Fruit fly (Drosophila melanogaster) whole organism, embryonic: ENCODE measurements around the gene CG31821.

Source experiments
- Adf1 ChIP-seq: fragments of 200-800 bp; sonication (Bioruptor generic); IDR thresholded peaks from 2 replicates; pipeline ENCODE4 v1.3.6; 2022; ENCODE audit warnings: missing biosample characterization, missing genetic modification characterization
- Atf6 ChIP-seq: fragments of 200-800 bp; sonication (Bioruptor generic); IDR thresholded peaks from 2 replicates; pipeline ENCODE4 v1.3.6; 2022; ENCODE audit warnings: missing biosample characterization, missing genetic modification characterization
- Awh ChIP-seq: fragments of 200-800 bp; sonication (Bioruptor generic); IDR thresholded peaks from 2 replicates; pipeline ENCODE4, ENCODE4 v1.3.6; 2022; ENCODE audit warnings: missing biosample characterization, missing genetic modification characterization
- B-H1 ChIP-seq: fragments of 200-800 bp; sonication (Bioruptor generic); IDR thresholded peaks from 3 replicates; pipeline ENCODE4 v1.3.6; 2022; ENCODE audit warnings: missing biosample characterization, missing genetic modification characterization
- CG10209 ChIP-seq: fragments of 200-800 bp; sonication (Bioruptor generic); optimal IDR thresholded peaks from 3 replicates; lab custom pipeline; 2017; ENCODE audit warnings: missing biosample characterization, mild to moderate bottlenecking, missing genetic modification characterization, missing genetic modification reagents
- CG10543 ChIP-seq: fragments of 200-800 bp; sonication (Bioruptor generic); optimal IDR thresholded peaks from 3 replicates; lab custom pipeline; 2017; ENCODE audit warnings: missing biosample characterization, mild to moderate bottlenecking, missing genetic modification characterization, moderate library complexity
- CG12769 ChIP-seq: fragments of 200-800 bp; sonication (Bioruptor generic); optimal IDR thresholded peaks from 2 replicates; lab custom pipeline; 2019; ENCODE audit warnings: missing biosample characterization, mild to moderate bottlenecking, missing genetic modification characterization, moderate library complexity
- CG1602 ChIP-seq: fragments of 200-800 bp; sonication (Bioruptor generic); optimal IDR thresholded peaks from 3 replicates; lab custom pipeline; 2016; ENCODE audit warnings: missing biosample characterization, missing genetic modification characterization
- CG16813 ChIP-seq: fragments of 200-800 bp; sonication (Bioruptor generic); IDR thresholded peaks from 3 replicates; pipeline ENCODE4 v1.3.6; 2022; ENCODE audit warnings: missing biosample characterization, missing genetic modification characterization; ENCODE audit not compliant: partially characterized antibody
- CG17186 ChIP-seq: fragments of 200-800 bp; sonication (Bioruptor generic); optimal IDR thresholded peaks from 3 replicates; lab custom pipeline; 2017; ENCODE audit warnings: missing biosample characterization, missing genetic modification reagents, missing genetic modification characterization
- CG17829 ChIP-seq: fragments of 200-800 bp; optimal IDR thresholded peaks from 2 replicates; lab custom pipeline; 2019; ENCODE audit warnings: missing biosample characterization, mild to moderate bottlenecking, missing genetic modification characterization, moderate library complexity
- CG1832 ChIP-seq: fragments of 200-800 bp; sonication (Bioruptor generic); optimal IDR thresholded peaks from 2 replicates; lab custom pipeline; 2017; ENCODE audit warnings: missing biosample characterization, mild to moderate bottlenecking, missing genetic modification characterization, inconsistent platforms
- CG2202 ChIP-seq: fragments of 200-800 bp; sonication (Bioruptor generic); optimal IDR thresholded peaks from 2 replicates; lab custom pipeline; 2018; ENCODE audit warnings: missing biosample characterization, mild to moderate bottlenecking, missing genetic modification characterization
- CG2712 ChIP-seq: fragments of 200-800 bp; optimal IDR thresholded peaks from 3 replicates; lab custom pipeline; 2019; ENCODE audit warnings: missing biosample characterization, mild to moderate bottlenecking, missing genetic modification characterization, moderate library complexity
- CG2875 ChIP-seq: fragments of 200-800 bp; sonication (Bioruptor generic); optimal IDR thresholded peaks from 2 replicates; lab custom pipeline; 2017; ENCODE audit warnings: missing biosample characterization, mild to moderate bottlenecking, missing genetic modification characterization, missing genetic modification reagents
- CG30431 ChIP-seq: fragments of 200-800 bp; sonication (Bioruptor generic); optimal IDR thresholded peaks from 2 replicates; lab custom pipeline; 2017; ENCODE audit warnings: missing biosample characterization, missing genetic modification characterization
- CG31224 ChIP-seq: fragments of 200-800 bp; sonication (Bioruptor generic); IDR thresholded peaks from 2 replicates; pipeline ENCODE4 v1.3.6; 2022; ENCODE audit warnings: missing biosample characterization, missing genetic modification characterization
- CG4707 ChIP-seq: fragments of 200-800 bp; sonication (Bioruptor generic); optimal IDR thresholded peaks from 2 replicates; lab custom pipeline; 2018; ENCODE audit warnings: missing biosample characterization, mild to moderate bottlenecking, missing genetic modification characterization, moderate library complexity
- CG6272 ChIP-seq: fragments of 200-800 bp; sonication (Bioruptor generic); IDR thresholded peaks from 2 replicates; pipeline ENCODE4 v1.3.6; 2022; ENCODE audit warnings: missing biosample characterization, missing genetic modification characterization
- CG7372 ChIP-seq: fragments of 200-800 bp; sonication (Bioruptor generic); IDR thresholded peaks from 2 replicates; pipeline ENCODE4 v1.3.6; 2022; ENCODE audit warnings: missing biosample characterization, missing genetic modification characterization
- CG7839 ChIP-seq: fragments of 200-800 bp; sonication (Bioruptor generic); optimal IDR thresholded peaks from 3 replicates; lab custom pipeline; 2018; ENCODE audit warnings: missing biosample characterization, mild to moderate bottlenecking, missing genetic modification characterization, moderate library complexity
- CG7987 ChIP-seq: fragments of 200-800 bp; sonication (Bioruptor generic); optimal IDR thresholded peaks from 2 replicates; lab custom pipeline; 2018; ENCODE audit warnings: missing biosample characterization, mild to moderate bottlenecking, missing genetic modification characterization, moderate library complexity
- CG8281 ChIP-seq: fragments of 200-800 bp; sonication (Bioruptor generic); optimal IDR thresholded peaks from 2 replicates; lab custom pipeline; 2018; ENCODE audit warnings: missing biosample characterization, mild to moderate bottlenecking, missing genetic modification characterization, moderate library complexity
- CTCF ChIP-seq: fragments of 200-800 bp; sonication (Bioruptor generic); optimal IDR thresholded peaks from 2 replicates; lab custom pipeline; 2017; ENCODE audit warnings: missing biosample characterization, mild to moderate bottlenecking, missing genetic modification characterization, moderate library complexity
- CrebB ChIP-seq: fragments of 200-800 bp; sonication (Bioruptor generic); optimal IDR thresholded peaks from 3 replicates; lab custom pipeline; 2018; ENCODE audit warnings: missing biosample characterization, mild to moderate bottlenecking, missing genetic modification characterization
- Doc3 ChIP-seq: fragments of 200-800 bp; sonication (Bioruptor generic); IDR thresholded peaks from 3 replicates; pipeline ENCODE4 v1.3.6; 2022; ENCODE audit warnings: missing biosample characterization, missing genetic modification characterization; ENCODE audit not compliant: partially characterized antibody
- H2.0 ChIP-seq: fragments of 200-800 bp; sonication (Bioruptor generic); IDR thresholded peaks from 2 replicates; pipeline ENCODE4 v1.3.6; 2022; ENCODE audit warnings: missing biosample characterization, missing genetic modification characterization
- HLH4C ChIP-seq: fragments of 200-800 bp; sonication (Bioruptor generic); IDR thresholded peaks from 3 replicates; pipeline ENCODE4 v1.3.6; 2022; ENCODE audit warnings: missing biosample characterization, missing genetic modification characterization; ENCODE audit not compliant: partially characterized antibody
- HLHmδ ChIP-seq: fragments of 200-800 bp; sonication (Bioruptor generic); optimal IDR thresholded peaks from 2 replicates; lab custom pipeline; 2018; ENCODE audit warnings: missing biosample characterization, mild to moderate bottlenecking, missing genetic modification characterization, moderate library complexity
- Meics ChIP-seq: fragments of 200-800 bp; sonication (Bioruptor generic); optimal IDR thresholded peaks from 2 replicates; lab custom pipeline; 2017; ENCODE audit warnings: missing biosample characterization, mild to moderate bottlenecking, missing genetic modification characterization
- Opbp ChIP-seq: fragments of 200-800 bp; sonication (Bioruptor generic); IDR thresholded peaks from 3 replicates; pipeline ENCODE4 v1.3.6; 2022; ENCODE audit warnings: missing biosample characterization, missing genetic modification characterization; ENCODE audit not compliant: partially characterized antibody
- Scr ChIP-seq: fragments of 200-800 bp; sonication (Bioruptor generic); IDR thresholded peaks from 2 replicates; pipeline ENCODE4 v1.3.6; 2022; ENCODE audit warnings: missing biosample characterization, missing genetic modification characterization; ENCODE audit not compliant: partially characterized antibody
- abd-A ChIP-seq: fragments of 200-800 bp; sonication (Bioruptor generic); optimal IDR thresholded peaks from 3 replicates; lab custom pipeline; 2019; ENCODE audit warnings: missing biosample characterization, mild to moderate bottlenecking, missing genetic modification characterization, moderate library complexity
- al ChIP-seq: fragments of 200-800 bp; sonication (Bioruptor generic); IDR thresholded peaks from 2 replicates; pipeline ENCODE4 v1.3.6; 2022; ENCODE audit warnings: missing biosample characterization, missing genetic modification characterization
- corto ChIP-seq: fragments of 200-800 bp; sonication (Bioruptor generic); optimal IDR thresholded peaks from 2 replicates; lab custom pipeline; 2016; ENCODE audit warnings: missing biosample characterization, mild to moderate bottlenecking, missing genetic modification characterization, moderate library complexity
- crc ChIP-seq: fragments of 200-800 bp; sonication (Bioruptor generic); optimal IDR thresholded peaks from 2 replicates; lab custom pipeline; 2016; ENCODE audit warnings: missing biosample characterization, missing genetic modification characterization
- crol ChIP-seq: fragments of 200-800 bp; sonication (Bioruptor generic); IDR thresholded peaks from 2 replicates; pipeline ENCODE4 v1.3.6; 2022; ENCODE audit warnings: missing biosample characterization, missing genetic modification characterization
- ftz-f1 ChIP-seq: fragments of 200-800 bp; sonication (Bioruptor generic); optimal IDR thresholded peaks from 2 replicates; lab custom pipeline; 2016; ENCODE audit warnings: missing biosample characterization, missing genetic modification characterization
- gro ChIP-seq: fragments of 200-800 bp; sonication (Bioruptor generic); optimal IDR thresholded peaks from 2 replicates; lab custom pipeline; 2016; ENCODE audit warnings: missing biosample characterization, missing genetic modification characterization
- knrl ChIP-seq: fragments of 200-800 bp; sonication (Bioruptor generic); IDR thresholded peaks from 3 replicates; pipeline ENCODE4 v1.3.6; 2022; ENCODE audit warnings: missing biosample characterization, missing genetic modification characterization; ENCODE audit not compliant: partially characterized antibody
- mld ChIP-seq: fragments of 200-800 bp; sonication (Bioruptor generic); IDR thresholded peaks from 3 replicates; pipeline ENCODE4 v1.3.6; 2022; ENCODE audit warnings: missing biosample characterization, missing genetic modification characterization; ENCODE audit not compliant: partially characterized antibody
- nerfin-2 ChIP-seq: fragments of 200-800 bp; sonication (Bioruptor generic); IDR thresholded peaks from 2 replicates; pipeline ENCODE4 v1.3.6; 2022; ENCODE audit warnings: missing biosample characterization, missing genetic modification characterization; ENCODE audit not compliant: partially characterized antibody
- nom ChIP-seq: fragments of 200-800 bp; sonication (Bioruptor generic); optimal IDR thresholded peaks from 2 replicates; lab custom pipeline; 2017; ENCODE audit warnings: missing biosample characterization, missing genetic modification characterization, mild to moderate bottlenecking, moderate library complexity, missing genetic modification reagents
- odd ChIP-seq: fragments of 200-800 bp; sonication (Bioruptor generic); optimal IDR thresholded peaks from 2 replicates; lab custom pipeline; 2017; ENCODE audit warnings: missing biosample characterization, mild to moderate bottlenecking, missing genetic modification characterization
- p53 ChIP-seq: fragments of 200-800 bp; sonication (Bioruptor generic); optimal IDR thresholded peaks from 2 replicates; lab custom pipeline; 2016; ENCODE audit warnings: missing biosample characterization, missing genetic modification characterization
- row ChIP-seq: fragments of 200-800 bp; sonication (Bioruptor generic); IDR thresholded peaks from 3 replicates; pipeline ENCODE4 v1.3.6; 2022; ENCODE audit warnings: missing biosample characterization, missing genetic modification characterization
- salm ChIP-seq: fragments of 200-800 bp; sonication (Bioruptor generic); optimal IDR thresholded peaks from 2 replicates; lab custom pipeline; 2018; ENCODE audit warnings: missing biosample characterization, mild to moderate bottlenecking, missing genetic modification characterization
- sens-2 ChIP-seq: fragments of 200-800 bp; sonication (Bioruptor generic); IDR thresholded peaks from 2 replicates; pipeline ENCODE4 v1.3.6; 2022; ENCODE audit warnings: missing biosample characterization, missing genetic modification characterization
- sr ChIP-seq: fragments of 200-800 bp; sonication (Bioruptor generic); IDR thresholded peaks from 3 replicates; pipeline ENCODE4 v1.3.6; 2022; ENCODE audit warnings: missing biosample characterization, missing genetic modification characterization
- z ChIP-seq: fragments of 200-800 bp; sonication (Bioruptor generic); IDR thresholded peaks from 3 replicates; pipeline ENCODE4 v1.3.6; 2022; ENCODE audit warnings: missing biosample characterization, missing genetic modification characterization

CG31821 gene

DNA sequence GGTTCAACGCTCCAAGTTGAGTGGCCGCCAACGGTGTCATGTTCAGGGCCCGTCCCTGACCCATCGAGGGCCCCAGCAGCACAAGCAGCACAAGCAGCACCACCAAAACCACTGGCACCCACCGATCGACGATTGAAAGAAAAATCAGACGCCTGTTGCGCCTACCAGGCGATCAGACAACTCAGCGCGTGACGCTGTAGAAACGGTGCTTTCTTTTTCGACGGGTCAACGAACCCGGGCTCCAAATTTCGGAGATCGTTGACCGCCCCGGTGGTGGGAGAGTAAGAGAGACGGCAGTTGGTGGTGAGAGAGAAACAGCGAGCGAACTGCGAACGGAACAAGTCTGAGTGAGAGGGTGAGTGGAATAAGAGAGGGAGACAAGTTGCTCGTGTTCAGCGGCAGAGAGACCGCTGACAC, 9.4 kb upstream of the CG31821 start (continued):
- TF ChIP-seq CG30431 (GFP tag; lab: Kevin White, UChicago) (no peak), CG17186 (no peak), p53 (GFP tag; lab: Kevin White, UChicago) (no peak), Adf1 (peak; percentile 3; the same call in 1 of the 2 replicates), CG1832 (GFP tag; lab: Kevin White, UChicago) (peak; percentile 92), CG10543 (GFP tag; lab: Kevin White, UChicago) (peak; percentile 79), z (GFP tag; lab: Robert Waterston, UW) (peak; percentile 85; the same call in 2 of the 3 replicates), CG16813 (no peak), H2.0 (no peak), HLH4C (GFP tag; lab: Robert Waterston, UW) (0 out of 3 replicates have a peak, but pooled peaks have one; percentile 5), Atf6 (no peak), CG2712 (no peak), row (GFP tag; lab: Robert Waterston, UW) (no peak), Awh (GFP tag; lab: Robert Waterston, UW) (no peak), Opbp (GFP tag; lab: Robert Waterston, UW) (0 out of 3 replicates have a peak, but pooled peaks have one; percentile 44), HLHmδ (peak; percentile 52), CG6272 (GFP tag; lab: Robert Waterston, UW) (no peak), nerfin-2 (GFP tag; lab: Robert Waterston, UW) (peak; percentile 8; the same call in 1 of the 2 replicates), odd (GFP tag; lab: Kevin White, UChicago) (no peak), CG31224 (peak; percentile 100), crc (GFP tag; lab: Kevin White, UChicago) (no peak), CG17829 (tag; lab: Kevin White, UChicago) (no peak), nom (GFP tag; lab: Kevin White, UChicago) (peak; percentile 3), crol (peak; percentile 91), CG12769 (tag; lab: Kevin White, UChicago) (peak; percentile 78), al (GFP tag; lab: Robert Waterston, UW) (no peak), CG7372 (GFP tag; lab: Robert Waterston, UW) (no peak), abd-A (tag; lab: Kevin White, UChicago) (peak; percentile 80), Meics (GFP tag; lab: Kevin White, UChicago) (no peak), sr (GFP tag; lab: Robert Waterston, UW) (peak; percentile 49; the same call in 1 of the 3 replicates), CrebB (tag; lab: Kevin White, UChicago) (no peak)

- TF ChIP-seq CG7839 (tag; lab: Kevin White, UChicago) (peak; percentile 97), Doc3 (GFP tag; lab: Robert Waterston, UW) (no peak), CG4707 (GFP tag; lab: Kevin White, UChicago) (peak; percentile 98), CG10209 (GFP tag; lab: Kevin White, UChicago) (peak; percentile 95), CTCF (peak; percentile 65), sens-2 (peak; percentile 87), CG2202 (tag; lab: Kevin White, UChicago) (peak; percentile 94), B-H1 (GFP tag; lab: Robert Waterston, UW) (peak; percentile 94), ftz-f1 (GFP tag; lab: Kevin White, UChicago) (no peak), CG1602 (peak; percentile 97), al (GFP tag; lab: Robert Waterston, UW) (peak; percentile 93), gro (peak; percentile 91), CG7987 (peak; percentile 66), salm (tag; lab: Kevin White, UChicago) (peak; percentile 92), knrl (peak; percentile 57), CG2875 (GFP tag; lab: Kevin White, UChicago) (peak; percentile 98), CG8281 (tag; lab: Kevin White, UChicago) (peak; percentile 85), Scr (GFP tag; lab: Robert Waterston, UW) (0 out of 2 replicates have a peak, but pooled peaks have one; percentile 14), mld (GFP tag; lab: Robert Waterston, UW) (no peak), corto (GFP tag; lab: Kevin White, UChicago) (peak; percentile 88)
Measured at dm6 chr2L:15910937-15911590, 8.9 kb upstream of the CG31821 start.
